Worm (Caenorhabditis elegans): ENCODE measurements around the gene srt-53.
A peak's percentile ranks its signal among the peaks of the same experiment; 100 is the strongest.

The srt-53 gene

DNA sequence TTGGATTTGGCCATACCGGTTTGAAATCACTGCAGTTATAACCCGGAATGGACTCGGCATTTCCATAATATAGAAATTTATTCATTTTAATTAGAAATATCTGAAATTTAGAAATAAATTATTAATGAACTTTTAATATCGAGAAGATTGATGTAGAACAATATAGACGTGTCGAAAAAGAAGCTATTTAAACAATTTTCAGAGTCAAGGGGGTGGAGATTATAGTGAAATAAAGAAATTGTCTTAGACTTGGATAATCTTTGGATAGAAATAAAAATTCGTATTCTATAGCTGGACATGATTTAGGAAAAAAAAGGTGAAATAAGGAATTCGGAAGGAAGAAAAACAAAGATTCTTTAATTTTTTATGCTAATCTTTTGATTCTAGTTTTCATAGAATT, at the start of gene srt-53:
srt-53 (minus strand) TSS at position 101 of the 400 bp plus-strand sequence.
- TF ChIP-seq T22C8.4 (GFP tag; IDR thresholded peaks at IDR 0.05), result no peak
- no peak for TF ChIP-seq med-1 (GFP tag; optimal IDR thresholded peaks at IDR 0.05; ENCODE audit: insufficient read depth)
- TF ChIP-seq ztf-23 (GFP tag; IDR thresholded peaks at IDR 0.05), result no peak
- TF ChIP-seq tab-1 (GFP tag; IDR thresholded peaks at IDR 0.05), result no peak
- TF ChIP-seq ref-1 (GFP tag; conservative IDR thresholded peaks at IDR 0.05), result no peak

DNA sequence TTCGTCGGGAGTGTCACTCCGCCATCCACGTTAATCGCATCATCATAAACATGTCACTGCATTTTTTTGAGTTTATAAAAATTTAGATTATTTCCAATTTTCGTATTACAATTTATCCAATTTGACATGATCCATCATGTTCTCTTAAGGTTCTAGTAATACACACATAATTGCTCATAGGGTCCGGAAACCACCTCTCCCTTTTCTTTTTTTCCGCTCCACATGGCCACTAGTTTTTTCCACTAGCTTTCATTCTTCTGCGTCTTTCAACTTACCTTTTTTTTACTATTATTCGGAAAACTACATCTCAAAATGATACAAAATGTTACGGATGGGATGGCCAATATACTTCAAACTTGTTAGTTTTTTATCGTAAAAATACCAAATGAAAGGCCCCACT, 45.7 kb upstream of the srt-53 start, which contains the start of gene Y97E10AL.1:
Y97E10AL.1 (plus strand) TSS at position 301 of the 400 bp plus-strand sequence.
- TF ChIP-seq klf-2 (GFP tag; conservative IDR thresholded peaks at IDR 0.05) (no peak), cog-1 (tag; optimal IDR thresholded peaks at IDR 0.05) (no peak), T22C8.4 (GFP tag; IDR thresholded peaks at IDR 0.05) (no peak), tab-1 (GFP tag; IDR thresholded peaks at IDR 0.05) (no peak), med-1 (GFP tag; optimal IDR thresholded peaks at IDR 0.05; ENCODE audit: insufficient read depth) (no peak), ref-1 (GFP tag; conservative IDR thresholded peaks at IDR 0.05) (no peak), flt-1 (GFP tag; IDR thresholded peaks at IDR 0.05) (no peak), ztf-29 (GFP tag; IDR thresholded peaks at IDR 0.05) (no peak), ztf-23 (GFP tag; IDR thresholded peaks at IDR 0.05) (no peak)

DNA sequence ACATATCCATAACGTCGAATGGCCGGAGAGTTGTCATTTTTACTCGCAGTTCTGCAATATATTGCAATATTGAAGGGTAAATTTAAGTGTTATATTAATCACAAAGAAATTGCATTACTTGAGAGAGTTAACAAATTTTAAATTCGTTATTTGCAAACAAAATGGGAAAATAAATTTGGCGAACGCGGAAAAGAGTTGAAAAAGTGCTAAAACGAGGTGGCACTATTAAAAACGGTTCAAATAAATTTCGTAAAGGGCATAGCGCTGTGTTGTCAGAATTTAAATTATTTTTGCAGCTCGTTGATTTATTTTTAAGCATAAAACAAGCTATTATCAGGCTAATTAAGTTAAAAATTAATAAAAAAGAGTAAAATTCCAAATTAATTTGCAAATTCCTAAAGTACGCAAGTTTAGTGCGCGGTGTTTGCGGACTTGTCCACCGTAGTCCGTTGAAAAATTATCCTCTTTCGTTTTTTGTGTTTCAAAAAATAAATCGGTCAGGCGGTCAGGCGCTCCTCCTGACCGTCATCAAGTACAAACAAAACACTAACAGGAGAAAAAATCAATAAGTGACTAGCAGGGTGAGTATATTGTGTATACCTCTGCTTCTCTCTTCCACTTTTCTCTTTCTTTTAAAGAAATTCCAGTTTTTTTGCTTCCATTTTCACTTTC, 43.3 kb upstream of the srt-53 start, which contains the start of the genes natb-1 and abhd-12:
natb-1 (minus strand) TSS at position 51 of the 672 bp plus-strand sequence.
abhd-12 (plus strand) TSS at position 499 of the 672 bp plus-strand sequence.
- TF ChIP-seq cog-1 (tag; optimal IDR thresholded peaks at IDR 0.05) (no peak), tab-1 (GFP tag; IDR thresholded peaks at IDR 0.05) (no peak), klf-2 (GFP tag; conservative IDR thresholded peaks at IDR 0.05) (no peak), ztf-23 (GFP tag; IDR thresholded peaks at IDR 0.05) (no peak), flt-1 (GFP tag; IDR thresholded peaks at IDR 0.05) (0 out of 2 replicates have a peak, but pooled peaks have one; percentile 52), T22C8.4 (GFP tag; IDR thresholded peaks at IDR 0.05) (no peak), ztf-29 (GFP tag; IDR thresholded peaks at IDR 0.05) (no peak), ref-1 (GFP tag; conservative IDR thresholded peaks at IDR 0.05) (no peak)

DNA sequence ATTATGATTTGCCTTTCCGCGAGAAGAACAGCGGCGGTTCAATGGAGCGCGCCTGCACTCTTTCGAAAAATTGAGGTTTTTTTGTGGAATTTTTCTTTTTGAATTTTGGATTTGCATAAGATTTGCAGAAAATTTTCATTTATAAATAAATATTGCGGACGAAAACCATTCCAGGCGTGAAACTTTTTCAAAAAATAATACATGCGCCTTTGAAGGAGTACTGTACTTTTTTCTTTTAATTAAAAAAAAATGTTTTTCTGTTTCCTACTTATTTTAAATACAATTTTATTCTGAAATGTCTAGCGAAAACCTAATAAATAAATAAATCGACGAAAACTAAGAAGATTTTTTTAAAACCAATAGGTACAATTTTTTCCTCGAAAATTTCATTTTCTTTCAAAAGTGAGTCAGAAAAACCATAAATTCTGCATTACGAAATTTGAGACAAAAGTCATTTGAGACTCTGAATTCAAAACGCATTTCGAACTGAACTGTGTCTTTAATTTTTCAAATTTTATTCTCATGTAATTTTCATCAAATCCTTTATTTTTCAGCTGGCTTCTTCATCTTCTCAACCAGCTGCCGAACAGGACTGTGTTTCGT, 40.9 kb upstream of the srt-53 start, which contains the start of gene F26D11.1:
F26D11.1 (plus strand) TSS at position 553 of the 603 bp plus-strand sequence.
- no peak for TF ChIP-seq flt-1 (GFP tag; IDR thresholded peaks at IDR 0.05)
- TF ChIP-seq med-1 (GFP tag; optimal IDR thresholded peaks at IDR 0.05; ENCODE audit: insufficient read depth), result no peak
- no peak for TF ChIP-seq T22C8.4 (GFP tag; IDR thresholded peaks at IDR 0.05)
- no peak for TF ChIP-seq ztf-29 (GFP tag; IDR thresholded peaks at IDR 0.05)
- no peak for TF ChIP-seq cog-1 (tag; optimal IDR thresholded peaks at IDR 0.05)
- TF ChIP-seq klf-2 (GFP tag; conservative IDR thresholded peaks at IDR 0.05), result no peak
- TF ChIP-seq ref-1 (GFP tag; conservative IDR thresholded peaks at IDR 0.05), result no peak
- TF ChIP-seq ztf-23 (GFP tag; IDR thresholded peaks at IDR 0.05), result no peak
- no peak for TF ChIP-seq tab-1 (GFP tag; IDR thresholded peaks at IDR 0.05)

DNA sequence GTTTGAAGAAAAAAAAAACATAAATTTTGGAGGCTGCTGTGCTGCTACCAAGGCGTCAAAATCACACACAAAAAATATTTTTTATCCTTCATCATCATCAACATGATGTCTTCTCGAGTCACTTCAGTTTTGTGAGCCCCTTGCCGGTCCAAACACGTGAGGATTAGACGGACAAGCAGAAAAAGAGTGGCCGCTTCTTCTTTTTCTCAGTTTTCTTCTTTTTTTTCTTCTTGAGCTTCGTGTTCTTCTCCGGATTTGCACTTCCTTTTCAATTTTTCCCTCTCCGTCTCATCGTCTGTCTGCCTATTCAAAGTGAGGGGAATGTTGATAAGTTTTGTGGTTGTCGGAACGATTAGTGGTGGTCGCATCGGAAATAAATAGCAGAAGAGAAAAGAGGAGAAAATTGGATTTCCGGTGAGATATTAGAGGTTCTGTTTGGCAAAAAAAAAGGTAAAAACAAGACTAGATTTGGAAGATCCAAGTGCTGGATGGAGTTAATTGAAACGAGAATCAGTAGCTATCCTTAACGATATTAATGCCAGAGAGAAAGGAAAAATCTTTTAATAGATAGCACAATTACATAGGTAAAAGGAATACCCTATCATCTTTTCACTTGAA, 40.3 kb upstream of the srt-53 start:
- TF ChIP-seq T22C8.4 (GFP tag; IDR thresholded peaks at IDR 0.05) (no peak), ztf-29 (GFP tag; IDR thresholded peaks at IDR 0.05) (no peak), klf-2 (GFP tag; conservative IDR thresholded peaks at IDR 0.05) (no peak), med-1 (GFP tag; optimal IDR thresholded peaks at IDR 0.05; ENCODE audit: insufficient read depth) (no peak), tab-1 (GFP tag; IDR thresholded peaks at IDR 0.05) (no peak), flt-1 (GFP tag; IDR thresholded peaks at IDR 0.05) (no peak), ztf-23 (GFP tag; IDR thresholded peaks at IDR 0.05) (no peak), cog-1 (tag; optimal IDR thresholded peaks at IDR 0.05) (no peak), ref-1 (GFP tag; conservative IDR thresholded peaks at IDR 0.05) (no peak)

DNA sequence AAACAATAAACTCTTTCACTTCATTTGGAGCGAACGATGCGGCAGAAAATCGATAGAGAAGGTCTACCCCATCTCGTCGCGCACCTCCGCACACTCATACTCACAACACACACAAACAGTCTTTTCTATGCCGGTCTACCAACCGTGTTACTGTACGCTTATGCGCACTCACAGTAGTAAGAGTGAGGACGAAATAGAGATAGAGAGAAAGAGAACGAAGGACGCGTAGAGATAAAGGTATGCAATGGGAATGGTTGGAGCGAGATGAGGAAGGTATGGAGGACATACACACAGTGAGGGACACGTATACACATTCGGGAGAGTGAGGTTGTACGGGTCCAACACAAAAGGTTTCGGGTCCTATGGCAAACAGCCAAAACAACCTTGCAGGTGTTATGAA, 38.6 kb upstream of the srt-53 start:
- 0 out of 2 replicates have a peak, but pooled peaks have one; percentile 30 for TF ChIP-seq ztf-23 (GFP tag; IDR thresholded peaks at IDR 0.05)
- TF ChIP-seq klf-2 (GFP tag; conservative IDR thresholded peaks at IDR 0.05), result no peak
- no peak for TF ChIP-seq med-1 (GFP tag; optimal IDR thresholded peaks at IDR 0.05; ENCODE audit: insufficient read depth)
- TF ChIP-seq tab-1 (GFP tag; IDR thresholded peaks at IDR 0.05), result no peak
- TF ChIP-seq T22C8.4 (GFP tag; IDR thresholded peaks at IDR 0.05), result peak; percentile 55; the same call in 1 of the 2 replicates
- TF ChIP-seq ref-1 (GFP tag; conservative IDR thresholded peaks at IDR 0.05), result no peak
- TF ChIP-seq cog-1 (tag; optimal IDR thresholded peaks at IDR 0.05), result peak; percentile 14
- peak; percentile 24; the same call in 1 of the 2 replicates for TF ChIP-seq flt-1 (GFP tag; IDR thresholded peaks at IDR 0.05)
- no peak for TF ChIP-seq ztf-29 (GFP tag; IDR thresholded peaks at IDR 0.05)

DNA sequence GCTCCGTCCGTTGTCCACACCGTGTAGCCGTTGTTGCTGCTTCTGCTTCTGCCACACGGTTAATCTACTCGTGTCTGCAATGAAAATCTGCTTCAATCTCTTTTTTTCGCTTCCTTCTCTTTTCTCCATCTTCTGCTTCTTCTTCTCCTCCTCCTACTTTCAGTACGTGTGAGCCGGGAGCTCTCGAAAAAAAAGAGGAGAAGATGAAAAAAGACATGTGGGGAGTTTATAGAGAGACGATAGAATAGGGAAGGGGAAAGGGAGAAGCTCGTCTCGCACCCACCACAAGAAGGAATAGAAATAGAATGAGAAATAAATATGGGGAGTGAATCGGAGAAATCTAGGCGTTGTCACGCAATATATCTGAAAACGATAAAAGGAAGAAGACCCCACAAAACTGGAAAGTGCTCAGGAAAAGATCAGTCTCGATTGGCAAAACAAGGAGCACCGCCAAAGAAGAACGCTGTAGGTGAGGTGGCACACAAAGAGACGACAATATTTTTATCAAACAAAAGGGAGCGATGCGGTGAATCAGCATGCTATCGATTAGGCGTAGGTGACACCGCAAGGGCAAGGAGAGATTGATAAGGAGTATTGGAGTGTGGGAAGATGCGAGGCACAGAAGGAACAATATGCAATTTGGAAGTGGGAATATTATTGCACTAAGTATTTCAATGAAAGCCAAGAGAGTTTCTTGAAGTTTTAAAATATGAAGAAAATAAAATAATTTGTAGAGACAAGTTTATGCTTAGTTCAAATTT, 37.7 kb upstream of the srt-53 start, which contains the start of gene let-413:
let-413 (minus strand) TSS at position 76 of the 761 bp plus-strand sequence.
- TF ChIP-seq tab-1 (GFP tag; IDR thresholded peaks at IDR 0.05) (no peak), med-1 (GFP tag; optimal IDR thresholded peaks at IDR 0.05; ENCODE audit: insufficient read depth) (no peak), flt-1 (GFP tag; IDR thresholded peaks at IDR 0.05) (no peak), ztf-23 (GFP tag; IDR thresholded peaks at IDR 0.05) (no peak), cog-1 (tag; optimal IDR thresholded peaks at IDR 0.05) (no peak), T22C8.4 (GFP tag; IDR thresholded peaks at IDR 0.05) (no peak), ztf-29 (GFP tag; IDR thresholded peaks at IDR 0.05) (no peak), klf-2 (GFP tag; conservative IDR thresholded peaks at IDR 0.05) (no peak)

DNA sequence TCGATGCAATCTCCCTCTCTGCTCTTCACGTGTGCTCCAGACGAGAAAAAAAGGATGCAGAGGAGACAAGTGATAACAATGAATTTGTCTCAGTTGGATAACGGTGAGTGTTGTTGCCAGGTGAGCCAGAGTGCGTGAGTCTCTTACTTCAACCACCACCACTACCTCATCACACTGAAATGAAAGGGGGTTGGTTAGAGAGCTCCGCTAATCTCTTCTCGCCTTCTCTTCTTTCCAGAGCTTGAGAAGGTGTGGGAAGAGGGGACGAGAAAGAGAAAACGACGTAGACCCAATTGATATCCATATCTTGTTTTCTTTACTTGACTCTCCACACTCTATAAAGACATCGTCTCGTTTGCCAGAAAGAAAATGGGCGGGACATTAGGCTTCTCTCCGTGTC, 31.2 kb upstream of the srt-53 start:
- no peak for TF ChIP-seq cog-1 (tag; optimal IDR thresholded peaks at IDR 0.05)
- TF ChIP-seq ztf-23 (GFP tag; IDR thresholded peaks at IDR 0.05), result no peak
- TF ChIP-seq flt-1 (GFP tag; IDR thresholded peaks at IDR 0.05), result no peak
- no peak for TF ChIP-seq med-1 (GFP tag; optimal IDR thresholded peaks at IDR 0.05; ENCODE audit: insufficient read depth)
- TF ChIP-seq ztf-29 (GFP tag; IDR thresholded peaks at IDR 0.05), result no peak
- no peak for TF ChIP-seq tab-1 (GFP tag; IDR thresholded peaks at IDR 0.05)
- no peak for TF ChIP-seq klf-2 (GFP tag; conservative IDR thresholded peaks at IDR 0.05)
- no peak for TF ChIP-seq ref-1 (GFP tag; conservative IDR thresholded peaks at IDR 0.05)
- TF ChIP-seq T22C8.4 (GFP tag; IDR thresholded peaks at IDR 0.05), result no peak
